Fruit fly (Drosophila melanogaster) whole organism, adult: ENCODE results near the gene CG32196.
"Not testable (repeated sequence)": the region's sequence is repeated elsewhere in the genome, so short reads cannot be mapped to it uniquely, and the experiment has no call there.

Experiments
- CG11617 ChIP-seq: fragments of 200-800 bp; sonication (Bioruptor generic); optimal IDR thresholded peaks from 2 replicates; lab custom pipeline; 2017; ENCODE audit warnings: mild to moderate bottlenecking, missing biosample characterization, missing genetic modification reagents, missing genetic modification characterization
- CG12768 ChIP-seq: fragments of 200-800 bp; sonication (Bioruptor generic); optimal IDR thresholded peaks from 2 replicates; lab custom pipeline; 2017; ENCODE audit warnings: missing biosample characterization, missing genetic modification characterization, mild to moderate bottlenecking, moderate library complexity, missing genetic modification reagents
- CG14711 ChIP-seq: fragments of 200-800 bp; sonication (Bioruptor generic); optimal IDR thresholded peaks from 2 replicates; lab custom pipeline; 2018; ENCODE audit warnings: missing biosample characterization, mild to moderate bottlenecking, missing genetic modification characterization, moderate library complexity
- CG33017 ChIP-seq: fragments of 200-800 bp; sonication (Bioruptor generic); optimal IDR thresholded peaks from 2 replicates; lab custom pipeline; 2018; ENCODE audit warnings: missing biosample characterization, mild to moderate bottlenecking, missing genetic modification characterization, moderate library complexity
- CG5204 ChIP-seq: fragments of 200-800 bp; sonication (Bioruptor generic); optimal IDR thresholded peaks from 2 replicates; lab custom pipeline; 2016; ENCODE audit warnings: missing biosample characterization, missing genetic modification characterization
- CG7045 ChIP-seq: fragments of 200-800 bp; sonication (Bioruptor generic); optimal IDR thresholded peaks from 2 replicates; lab custom pipeline; 2017; ENCODE audit warnings: missing biosample characterization, mild to moderate bottlenecking, missing genetic modification characterization
- CG7101 ChIP-seq: fragments of 200-800 bp; sonication (Bioruptor generic); optimal IDR thresholded peaks from 2 replicates; lab custom pipeline; 2018; ENCODE audit warnings: missing biosample characterization, mild to moderate bottlenecking, missing genetic modification characterization, moderate library complexity
- Clk ChIP-seq: fragments of 200-800 bp; sonication (Bioruptor generic); optimal IDR thresholded peaks from 2 replicates; lab custom pipeline; 2017; ENCODE audit warnings: missing biosample characterization, missing genetic modification characterization
- Crg-1 ChIP-seq: fragments of 200-800 bp; sonication (Bioruptor generic); optimal IDR thresholded peaks from 2 replicates; lab custom pipeline; 2016; ENCODE audit warnings: missing biosample characterization, missing genetic modification characterization
- Hr96 ChIP-seq: fragments of 200-800 bp; sonication (Bioruptor generic); optimal IDR thresholded peaks from 2 replicates; lab custom pipeline; 2016; ENCODE audit warnings: missing biosample characterization, missing genetic modification characterization
- Mnt ChIP-seq: fragments of 200-800 bp; sonication (Bioruptor generic); optimal IDR thresholded peaks from 2 replicates; lab custom pipeline; 2016; ENCODE audit warnings: missing biosample characterization, mild to moderate bottlenecking, missing genetic modification characterization
- bab1 ChIP-seq: fragments of 200-800 bp; sonication (Bioruptor generic); optimal IDR thresholded peaks from 3 replicates; lab custom pipeline; 2019; ENCODE audit warnings: missing biosample characterization, mild to moderate bottlenecking, missing genetic modification characterization, moderate library complexity
- cic ChIP-seq: fragments of 200-800 bp; sonication (Bioruptor generic); optimal IDR thresholded peaks from 2 replicates; lab custom pipeline; 2017; ENCODE audit warnings: missing biosample characterization, mild to moderate bottlenecking, missing genetic modification characterization, moderate library complexity
- cnc ChIP-seq, 2 experiments: fragments of >200 bp; optimal IDR thresholded peaks; 2 replicates each; lab custom pipeline; 2017
- kay ChIP-seq: fragments of 200-800 bp; sonication (Bioruptor generic); peaks from one replicate; lab custom pipeline; 2016; ENCODE audit warnings: missing biosample characterization, missing genetic modification characterization, borderline replicate concordance
- ovo ChIP-seq: fragments of 200-800 bp; sonication (Bioruptor generic); optimal IDR thresholded peaks from 2 replicates; lab custom pipeline; 2016; ENCODE audit warnings: missing biosample characterization, missing genetic modification characterization
- pad ChIP-seq: fragments of 200-800 bp; sonication (Bioruptor generic); optimal IDR thresholded peaks from 3 replicates; lab custom pipeline; 2017; ENCODE audit warnings: missing biosample characterization, missing genetic modification characterization, mild to moderate bottlenecking, moderate library complexity, missing genetic modification reagents
- tj ChIP-seq: fragments of 200-800 bp; sonication (Bioruptor generic); optimal IDR thresholded peaks from 3 replicates; lab custom pipeline; 2017; ENCODE audit warnings: missing biosample characterization, mild to moderate bottlenecking, missing genetic modification characterization, moderate library complexity
- toe ChIP-seq: fragments of 200-800 bp; sonication (Bioruptor generic); optimal IDR thresholded peaks from 2 replicates; lab custom pipeline; 2016; ENCODE audit warnings: missing biosample characterization, missing genetic modification characterization

Gene CG32196

DNA sequence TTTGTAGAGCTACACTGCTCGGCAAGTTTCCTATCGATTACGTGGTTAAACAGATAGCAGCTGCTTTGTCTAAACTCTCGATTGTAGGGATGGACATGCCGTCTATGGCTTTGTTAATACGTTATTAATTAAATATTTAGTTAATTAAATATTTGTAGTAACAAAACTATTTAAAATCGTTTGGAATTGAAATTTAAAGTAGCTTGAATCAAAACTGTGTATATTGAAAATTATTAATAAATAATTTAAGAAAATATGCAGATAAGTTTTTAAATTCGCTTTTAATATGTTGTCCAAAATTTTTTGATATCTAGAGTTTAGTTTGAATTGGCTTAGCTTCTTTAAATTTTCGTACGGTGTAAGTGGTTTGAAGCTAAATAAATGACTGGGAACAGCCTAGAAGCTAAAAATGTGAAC is at the start of gene CG32196:
Gene CG32196 (minus strand): TSS at position 38 of the 417 bp plus-strand sequence.
- peak; percentile 73 for TF ChIP-seq CG33017
- peak; percentile 23 for TF ChIP-seq tj (GFP tag; lab: Kevin White, UChicago)
- TF ChIP-seq Hr96 = no peak
- no peak for TF ChIP-seq cic
- TF ChIP-seq CG12768 = peak; percentile 41
- TF ChIP-seq Clk = no peak
- TF ChIP-seq CG14711 (tag; lab: Kevin White, UChicago) = peak; percentile 71
- TF ChIP-seq toe (GFP tag; lab: Kevin White, UChicago) = no peak
- TF ChIP-seq CG7045 (GFP tag; lab: Kevin White, UChicago) = peak; percentile 56
- peak; percentile 59 for TF ChIP-seq CG7101 (tag; lab: Kevin White, UChicago)
- peak; percentile 73 for TF ChIP-seq bab1
- peak; percentile 34 for TF ChIP-seq CG5204 (GFP tag; lab: Kevin White, UChicago)
- peak; percentile 45 for TF ChIP-seq CG11617
- no peak for TF ChIP-seq pad (GFP tag; lab: Kevin White, UChicago)
- TF ChIP-seq Crg-1 (GFP tag; lab: Kevin White, UChicago) = no peak
- no peak for TF ChIP-seq cnc (optimal IDR thresholded peaks at IDR 0.05; lab: Kevin White, UChicago)

DNA sequence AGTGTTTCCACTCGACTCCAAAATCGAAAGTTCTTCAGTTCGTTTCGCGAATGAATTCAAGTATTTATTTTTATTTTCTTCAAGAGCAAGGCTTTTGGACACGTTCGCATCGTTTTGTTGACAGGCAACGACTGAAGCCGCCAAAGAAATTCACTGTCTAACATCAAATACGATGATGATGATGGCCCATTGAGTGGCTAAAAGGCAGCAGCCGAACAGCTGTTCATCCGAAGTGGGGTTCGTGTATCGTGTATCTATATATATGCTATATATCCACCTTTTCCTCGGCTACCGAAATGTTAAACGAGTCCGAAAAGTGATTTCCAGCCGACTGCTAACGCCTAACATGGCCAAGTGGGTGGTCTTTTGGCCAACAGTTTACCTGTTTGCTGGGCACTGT is 41.6 kb upstream of the CG32196 start, which contains the start of gene AstC-R2:
Gene AstC-R2 (minus strand): TSS at position 133 of the 400 bp plus-strand sequence.
- TF ChIP-seq CG14711 (tag; lab: Kevin White, UChicago) = no peak
- TF ChIP-seq Clk = no peak

DNA sequence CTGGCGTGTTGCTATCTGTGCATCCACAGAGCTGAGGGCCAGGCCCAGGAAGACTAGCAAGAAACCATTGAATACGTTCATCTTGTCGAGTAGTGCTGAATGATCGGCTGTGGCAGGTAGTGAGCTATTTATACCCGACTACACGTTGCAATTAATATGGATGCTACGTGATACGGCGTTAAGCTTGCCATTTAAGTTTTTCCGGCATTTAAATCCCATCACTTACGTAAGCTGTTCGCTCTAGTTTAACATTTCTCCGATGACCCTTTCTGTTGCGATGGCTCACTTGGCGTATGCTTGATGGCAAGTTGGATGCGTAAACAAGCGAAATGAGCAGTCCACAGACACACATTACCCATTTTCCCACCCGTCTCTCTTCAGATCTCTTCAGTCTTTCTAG is 11.5 kb upstream of the CG32196 start, which contains the start of gene Met75Ca:
Gene Met75Ca (minus strand): TSS at position 101 of the 400 bp plus-strand sequence.
- not testable (repeated sequence) for TF ChIP-seq cnc (optimal IDR thresholded peaks at IDR 0.05; lab: Kevin White, UChicago); cic; tj (GFP tag; lab: Kevin White, UChicago)

DNA sequence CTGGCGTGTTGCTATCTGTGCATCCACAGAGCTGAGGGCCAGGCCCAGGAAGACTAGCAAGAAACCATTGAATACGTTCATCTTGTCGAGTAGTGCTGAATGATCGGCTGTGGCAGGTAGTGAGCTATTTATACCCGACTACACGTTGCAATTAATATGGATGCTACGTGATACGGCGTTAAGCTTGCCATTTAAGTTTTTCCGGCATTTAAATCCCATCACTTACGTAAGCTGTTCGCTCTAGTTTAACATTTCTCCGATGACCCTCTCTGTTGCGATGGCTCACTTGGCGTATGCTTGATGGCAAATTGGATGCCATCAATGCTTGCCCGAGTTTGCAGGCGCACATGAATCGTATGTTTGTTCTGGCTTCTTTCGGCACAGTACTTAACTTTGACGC is 8.7 kb upstream of the CG32196 start, which contains the start of gene Met75Cb:
Gene Met75Cb (minus strand): TSS at position 101 of the 400 bp plus-strand sequence.
- TF ChIP-seq ovo (GFP tag; lab: Kevin White, UChicago); CG33017; CG14711 (tag; lab: Kevin White, UChicago): not testable (repeated sequence)

DNA sequence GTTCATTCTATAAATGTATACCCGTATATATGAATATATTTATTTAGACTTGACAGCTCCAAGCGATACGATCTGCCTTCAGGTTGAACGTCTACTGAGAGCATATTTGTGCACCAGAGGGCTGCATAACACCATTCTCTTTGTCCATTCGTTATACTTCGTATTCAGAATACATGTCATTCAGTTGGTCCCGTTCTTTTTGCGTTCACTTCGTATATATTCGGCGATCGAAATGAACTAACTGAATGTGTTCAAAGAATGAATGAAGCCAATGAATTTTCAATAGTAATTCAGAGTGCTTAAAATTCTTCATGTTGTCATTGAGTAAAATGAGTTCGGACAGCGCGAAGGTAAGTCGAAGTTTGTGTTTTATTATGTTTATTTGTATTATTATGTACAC is 2.2 kb upstream of the CG32196 start, which contains the start of gene CG4306:
Gene CG4306 (minus strand): TSS at position 101 of the 400 bp plus-strand sequence.
- no peak for TF ChIP-seq bab1
- TF ChIP-seq CG12768 = no peak
- no peak for TF ChIP-seq cnc (optimal IDR thresholded peaks at IDR 0.05; lab: Kevin White, UChicago)
- TF ChIP-seq cic = no peak
- no peak for TF ChIP-seq CG7101 (tag; lab: Kevin White, UChicago)
- TF ChIP-seq kay (GFP tag; lab: Kevin White, UChicago) = no peak
- no peak for TF ChIP-seq ovo (GFP tag; lab: Kevin White, UChicago)
- TF ChIP-seq CG7045 (GFP tag; lab: Kevin White, UChicago) = no peak
- no peak for TF ChIP-seq Mnt
- TF ChIP-seq CG33017 = no peak
- TF ChIP-seq CG11617 = no peak

DNA sequence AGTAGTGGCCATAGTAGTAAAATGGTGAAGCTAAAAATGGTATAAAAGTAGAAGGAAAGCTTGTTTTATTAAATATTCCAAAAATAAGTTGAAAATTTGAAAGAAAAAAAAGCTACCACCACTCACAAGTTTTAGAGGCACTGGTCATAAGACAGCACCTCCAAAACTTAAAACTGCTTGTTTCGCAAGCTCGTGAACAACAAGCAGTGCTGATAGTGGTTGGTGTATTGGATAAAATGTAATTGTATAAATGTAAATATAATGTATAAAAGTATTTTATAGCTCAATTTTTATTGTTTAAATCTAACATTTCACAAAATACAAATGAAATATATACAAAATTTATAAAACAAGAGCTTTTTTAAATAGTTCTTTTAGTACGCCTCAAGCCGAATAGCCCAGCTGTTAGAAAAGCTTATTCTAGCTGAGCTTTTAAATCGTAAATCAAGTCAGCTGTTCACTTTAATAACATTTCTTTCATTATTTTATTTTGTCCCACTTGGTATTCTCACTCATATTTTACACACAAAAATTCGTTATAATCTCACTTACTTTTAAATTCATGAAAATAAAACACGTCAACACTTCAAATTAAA is 409 bp downstream of the CG32196 start:
- TF ChIP-seq cnc (optimal IDR thresholded peaks at IDR 0.05; lab: Kevin White, UChicago) (no peak), CG33017 (no peak), tj (GFP tag; lab: Kevin White, UChicago) (no peak), CG14711 (tag; lab: Kevin White, UChicago) (no peak), cic (no peak), Hr96 (no peak), Crg-1 (GFP tag; lab: Kevin White, UChicago) (no peak), ovo (GFP tag; lab: Kevin White, UChicago) (no peak), pad (GFP tag; lab: Kevin White, UChicago) (no peak), kay (GFP tag; lab: Kevin White, UChicago) (no peak), Mnt (no peak), Clk (no peak), CG12768 (no peak), CG7101 (tag; lab: Kevin White, UChicago) (no peak), toe (GFP tag; lab: Kevin White, UChicago) (no peak), CG7045 (GFP tag; lab: Kevin White, UChicago) (no peak), bab1 (no peak), CG11617 (no peak)

DNA sequence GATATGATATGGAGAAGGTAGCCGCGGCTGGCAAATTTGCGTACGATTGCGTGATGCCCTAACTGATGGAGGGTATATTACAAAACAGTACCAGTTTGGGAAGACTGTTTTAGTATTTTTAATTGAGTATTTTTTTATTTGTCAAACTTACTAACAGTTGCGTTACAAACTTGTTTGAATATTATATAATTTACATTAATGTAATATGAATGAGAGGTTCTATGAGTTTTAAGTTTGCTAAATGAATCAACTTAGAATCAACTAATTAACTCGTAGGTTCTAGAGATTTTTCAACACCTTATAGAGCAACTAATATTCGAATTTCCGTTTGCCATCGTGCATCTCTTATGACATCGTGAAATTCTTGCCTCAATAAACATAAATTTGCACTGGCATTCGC is 11.1 kb downstream of the CG32196 start:
- TF ChIP-seq Mnt (no peak), cic (no peak), CG33017 (no peak), bab1 (no peak), Hr96 (no peak), Crg-1 (GFP tag; lab: Kevin White, UChicago) (no peak), CG14711 (tag; lab: Kevin White, UChicago) (no peak), CG7101 (tag; lab: Kevin White, UChicago) (no peak), kay (GFP tag; lab: Kevin White, UChicago) (no peak), Clk (no peak), ovo (GFP tag; lab: Kevin White, UChicago) (no peak), CG11617 (no peak), pad (GFP tag; lab: Kevin White, UChicago) (no peak), CG7045 (GFP tag; lab: Kevin White, UChicago) (no peak)
